Worm (Caenorhabditis elegans) whole organism, L4 larva: ENCODE data around the gene ZK154.6.

ENCODE experiments used
- D1046.2 ChIP-seq: fragments of 200-800 bp; sonication (Bioruptor generic); IDR thresholded peaks from 2 replicates; pipeline ENCODE4 v1.3.6; 2022; ENCODE audit warnings: missing genetic modification characterization, missing compliant biosample characterization
- F26F4.8 ChIP-seq: fragments of 200-800 bp; sonication (Bioruptor generic); conservative IDR thresholded peaks from 2 replicates; pipeline ENCODE4 v1.3.6; 2022; ENCODE audit warnings: missing genetic modification characterization, missing compliant biosample characterization
- F37D6.2 ChIP-seq: sonication (generic microtip); optimal IDR thresholded peaks from 2 replicates; lab custom pipeline; 2016; ENCODE audit warnings: mild to moderate bottlenecking, missing genetic modification characterization, missing compliant biosample characterization
- F49E8.2 ChIP-seq: sonication (generic microtip); optimal IDR thresholded peaks from 2 replicates; lab custom pipeline; 2016; ENCODE audit warnings: missing compliant biosample characterization, mild to moderate bottlenecking, missing genetic modification characterization, borderline replicate concordance
- T20F7.1 ChIP-seq: fragments of 200-800 bp; sonication (Bioruptor generic); optimal IDR thresholded peaks from 2 replicates; lab custom pipeline; 2018; ENCODE audit warnings: mild to moderate bottlenecking, missing genetic modification characterization, missing compliant biosample characterization
- T26A8.4 ChIP-seq: fragments of 200-800 bp; sonication (Bioruptor generic); IDR thresholded peaks from 2 replicates; pipeline ENCODE4 v1.3.6; 2022; ENCODE audit warnings: missing genetic modification characterization, missing compliant biosample characterization
- Y48G9A.11 ChIP-seq: fragments of 200-800 bp; sonication (Bioruptor generic); IDR thresholded peaks from 2 replicates; pipeline ENCODE4 v1.3.6; 2022; ENCODE audit warnings: missing genetic modification reagents, missing genetic modification characterization, missing compliant biosample characterization
- aha-1 ChIP-seq: fragments of 150-350 bp; peaks from one replicate; lab custom pipeline; 2014; ENCODE audit warnings: missing biosample characterization, missing genetic modification characterization
- aly-2 ChIP-seq: sonication (generic microtip); optimal IDR thresholded peaks from 2 replicates; lab custom pipeline; 2018; ENCODE audit warnings: missing biosample characterization, missing genetic modification characterization
- ama-1 ChIP-seq: fragments of 150-350 bp; optimal IDR thresholded peaks from 2 replicates; lab custom pipeline; 2014; ENCODE audit warnings: inconsistent platforms, mixed read lengths
- ceh-28 ChIP-seq: fragments of 150-350 bp; optimal IDR thresholded peaks from 2 replicates; lab custom pipeline; 2014; ENCODE audit warnings: missing biosample characterization, missing genetic modification reagents, missing genetic modification characterization
- ceh-32 ChIP-seq: sonication (generic microtip); optimal IDR thresholded peaks from 2 replicates; lab custom pipeline; 2016; ENCODE audit warnings: mild to moderate bottlenecking, missing genetic modification characterization, missing compliant biosample characterization; ENCODE audit not compliant: poor library complexity
- ceh-44 ChIP-seq: fragments of 200-800 bp; sonication (Bioruptor generic); IDR thresholded peaks from 2 replicates; pipeline ENCODE4 v1.3.6; 2022; ENCODE audit warnings: missing genetic modification reagents, missing genetic modification characterization, missing compliant biosample characterization
- ces-1 ChIP-seq: fragments of 150-350 bp; sonication (generic microtip); optimal IDR thresholded peaks from 4 replicates; lab custom pipeline; 2014; ENCODE audit warnings: missing biosample characterization, missing genetic modification reagents, missing genetic modification characterization
- daf-16 ChIP-seq, 3 experiments: sonication (generic microtip); optimal IDR thresholded peaks; 2 replicates each; lab custom pipeline; 2016 to 2017; ENCODE audit warnings: missing genetic modification characterization in 3 of 3, missing genetic modification reagents in 3 of 3, mild to moderate bottlenecking in 2 of 3, missing compliant biosample characterization in 2 of 3, missing biosample characterization in 1 of 3, moderate library complexity in 1 of 3
- dmd-6 ChIP-seq: fragments of 200-800 bp; sonication (Bioruptor generic); IDR thresholded peaks from 2 replicates; pipeline ENCODE4 v1.3.6; 2022; ENCODE audit warnings: missing genetic modification reagents, missing genetic modification characterization, missing compliant biosample characterization
- duxl-1 ChIP-seq: sonication (generic microtip); optimal IDR thresholded peaks from 2 replicates; lab custom pipeline; 2016; ENCODE audit warnings: mild to moderate bottlenecking, missing genetic modification characterization, moderate library complexity, missing compliant biosample characterization; ENCODE audit not compliant: poor library complexity
- dve-1 ChIP-seq: sonication (generic microtip); optimal IDR thresholded peaks from 2 replicates; lab custom pipeline; 2017; ENCODE audit warnings: antibody characterized with exemption, mild to moderate bottlenecking, missing genetic modification characterization, missing compliant biosample characterization; ENCODE audit not compliant: insufficient read depth
- egl-27 ChIP-seq: sonication (generic microtip); optimal IDR thresholded peaks from 3 replicates; lab custom pipeline; 2017; ENCODE audit warnings: missing biosample characterization, missing genetic modification reagents, missing genetic modification characterization
- egl-43 ChIP-seq: fragments of 200-800 bp; sonication (Bioruptor generic); IDR thresholded peaks from 2 replicates; pipeline ENCODE4 v1.3.6; 2022; ENCODE audit warnings: missing genetic modification reagents, missing genetic modification characterization, missing compliant biosample characterization
- fos-1 ChIP-seq: fragments of 150-350 bp; optimal IDR thresholded peaks from 2 replicates; lab custom pipeline; 2014; ENCODE audit warnings: missing biosample characterization, missing genetic modification characterization
- gei-8 ChIP-seq: fragments of 200-800 bp; sonication (Bioruptor generic); optimal IDR thresholded peaks from 2 replicates; lab custom pipeline; 2018; ENCODE audit warnings: mild to moderate bottlenecking, missing genetic modification characterization, missing compliant biosample characterization
- hif-1 ChIP-seq, 2 experiments: sonication (generic microtip); optimal IDR thresholded peaks; 2 replicates each; lab custom pipeline; 2016 to 2017; ENCODE audit warnings: missing compliant biosample characterization in 2 of 2, missing genetic modification characterization in 2 of 2, missing genetic modification reagents in 2 of 2, missing genotype in 2 of 2, mild to moderate bottlenecking in 1 of 2
- hlh-11 ChIP-seq: fragments of 200-800 bp; sonication (Bioruptor generic); optimal IDR thresholded peaks from 2 replicates; lab custom pipeline; 2018; ENCODE audit warnings: mild to moderate bottlenecking, missing genetic modification characterization, missing compliant biosample characterization
- jun-1 ChIP-seq: fragments of 150-350 bp; optimal IDR thresholded peaks from 2 replicates; lab custom pipeline; 2014; ENCODE audit warnings: missing biosample characterization, missing genetic modification reagents, missing genetic modification characterization
- lin-38 ChIP-seq: fragments of 200-800 bp; sonication (Bioruptor generic); IDR thresholded peaks from 2 replicates; pipeline ENCODE4 v1.3.6; 2022; ENCODE audit warnings: missing genetic modification reagents, missing genetic modification characterization, missing compliant biosample characterization
- lir-3 ChIP-seq: sonication (generic microtip); optimal IDR thresholded peaks from 2 replicates; lab custom pipeline; 2016; ENCODE audit warnings: mild to moderate bottlenecking, missing genetic modification characterization, missing compliant biosample characterization
- madf-5 ChIP-seq, 2 experiments: fragments of 200-800 bp; sonication (Bioruptor generic); IDR thresholded peaks; 2 replicates each; pipeline ENCODE4 v1.3.6; 2022; ENCODE audit warnings: missing compliant biosample characterization in 2 of 2, missing genetic modification characterization in 2 of 2
- mdt-29 ChIP-seq: fragments of 200-800 bp; sonication (Bioruptor generic); IDR thresholded peaks from 2 replicates; pipeline ENCODE4 v1.3.6; 2022; ENCODE audit warnings: missing genetic modification reagents, missing genetic modification characterization, missing compliant biosample characterization
- mxl-2 ChIP-seq: fragments of 200-800 bp; sonication (Bioruptor generic); conservative IDR thresholded peaks from 2 replicates; pipeline ENCODE4 v1.3.6; 2022; ENCODE audit warnings: missing genetic modification reagents, missing genetic modification characterization, missing compliant biosample characterization
- nhr-102 ChIP-seq: sonication (generic microtip); optimal IDR thresholded peaks from 2 replicates; lab custom pipeline; 2016; ENCODE audit warnings: mild to moderate bottlenecking, missing genetic modification characterization, moderate library complexity, missing compliant biosample characterization
- nhr-28 ChIP-seq: fragments of 150-350 bp; optimal IDR thresholded peaks from 2 replicates; lab custom pipeline; 2014; ENCODE audit warnings: missing biosample characterization, missing genetic modification characterization
- nhr-41 ChIP-seq: fragments of 200-800 bp; sonication (Bioruptor generic); IDR thresholded peaks from 2 replicates; pipeline ENCODE4 v1.3.6; 2022; ENCODE audit warnings: missing genetic modification reagents, missing genetic modification characterization, missing compliant biosample characterization
- nhr-6 ChIP-seq: fragments of 150-350 bp; optimal IDR thresholded peaks from 2 replicates; lab custom pipeline; 2014; ENCODE audit warnings: missing biosample characterization, missing genetic modification characterization
- pha-4 ChIP-seq, 2 experiments: fragments of 150-350 bp in 1 of 2; fragments of 200-800 bp in 1 of 2; sonication (Bioruptor generic) in 1 of 2; IDR thresholded peaks in 1 of 2; optimal IDR thresholded peaks in 1 of 2; 2 replicates each; pipeline versions ENCODE4 v1.3.6 to Lab custom; 2014 to 2022; ENCODE audit warnings: missing genetic modification characterization in 2 of 2, missing genetic modification reagents in 2 of 2, missing biosample characterization in 1 of 2, missing compliant biosample characterization in 1 of 2
- php-3 ChIP-seq: fragments of 200-800 bp; sonication (Bioruptor generic); IDR thresholded peaks from 2 replicates; pipeline ENCODE4 v1.3.6; 2022; ENCODE audit warnings: missing genetic modification reagents, missing genetic modification characterization, missing compliant biosample characterization
- sdz-12 ChIP-seq: fragments of 200-800 bp; sonication (Bioruptor generic); optimal IDR thresholded peaks from 2 replicates; lab custom pipeline; 2018; ENCODE audit warnings: mild to moderate bottlenecking, missing genetic modification characterization, missing compliant biosample characterization
- set-16 ChIP-seq: fragments of 200-800 bp; sonication (Bioruptor generic); IDR thresholded peaks from 2 replicates; pipeline ENCODE4 v1.3.6; 2022; ENCODE audit warnings: missing genetic modification reagents, missing genetic modification characterization, missing compliant biosample characterization
- snpc-1.2 ChIP-seq: fragments of 200-800 bp; sonication (Bioruptor generic); IDR thresholded peaks from 2 replicates; pipeline ENCODE4 v1.3.6; 2022; ENCODE audit warnings: missing genetic modification reagents, missing genetic modification characterization, missing compliant biosample characterization
- snpc-4 ChIP-seq: fragments of 150-350 bp; optimal IDR thresholded peaks from 2 replicates; lab custom pipeline; 2014; ENCODE audit warnings: missing biosample characterization, missing genetic modification characterization
- spr-1 ChIP-seq: sonication (generic microtip); optimal IDR thresholded peaks from 2 replicates; lab custom pipeline; 2016; ENCODE audit warnings: mild to moderate bottlenecking, missing genetic modification characterization, missing compliant biosample characterization
- tag-97 ChIP-seq: fragments of 200-800 bp; sonication (Bioruptor generic); IDR thresholded peaks from 2 replicates; pipeline ENCODE4 v1.3.6; 2022; ENCODE audit warnings: missing genetic modification characterization, missing compliant biosample characterization
- tra-1 ChIP-seq: fragments of 200-800 bp; sonication (Bioruptor generic); IDR thresholded peaks from 2 replicates; pipeline ENCODE4 v1.3.6; 2022; ENCODE audit warnings: missing genetic modification reagents, missing genetic modification characterization, missing compliant biosample characterization
- unc-62 ChIP-seq, 3 experiments: fragments of 150-350 bp in 1 of 3; sonication (generic microtip); optimal IDR thresholded peaks in 2 of 3; peaks in 1 of 3; 1 replicate in 1 of 3; 2 replicates in 2 of 3; lab custom pipeline; 2014 to 2017; ENCODE audit warnings: missing biosample characterization in 3 of 3, missing genetic modification characterization in 3 of 3, missing genetic modification reagents in 3 of 3, missing genotype in 1 of 3
- vab-7 ChIP-seq: fragments of 200-800 bp; sonication (Bioruptor generic); IDR thresholded peaks from 2 replicates; pipeline ENCODE4 v1.3.6; 2022; ENCODE audit warnings: missing genetic modification reagents, missing genetic modification characterization, missing compliant biosample characterization
- zag-1 ChIP-seq: fragments of 150-350 bp; optimal IDR thresholded peaks from 2 replicates; lab custom pipeline; 2014; ENCODE audit warnings: missing biosample characterization, missing genetic modification characterization
- zfp-2 ChIP-seq: sonication (generic microtip); optimal IDR thresholded peaks from 2 replicates; lab custom pipeline; 2016; ENCODE audit warnings: mild to moderate bottlenecking, missing genetic modification characterization, missing compliant biosample characterization

The ZK154.6 gene

ce11 chrX:7794306-7794743 is 962 bp upstream of the ZK154.6 start (continued):
- TF ChIP-seq zfp-2 (tag; lab: Kevin White, UChicago) (peak; percentile 25), mxl-2 (no peak), ceh-28 (tag; lab: Kevin White, UChicago) (no peak), aha-1 (tag; lab: Kevin White, UChicago) (no peak), lin-38 (GFP tag; lab: Robert Waterston, UW) (no peak), mdt-29 (GFP tag; lab: Robert Waterston, UW) (no peak), jun-1 (no peak), ces-1 (GFP tag; lab: Kevin White, UChicago) (no peak), F26F4.8 (GFP tag; lab: Robert Waterston, UW) (peak; percentile 65; the same call in 1 of the 2 replicates), madf-5 (GFP tag; IDR thresholded peaks at IDR 0.05; lab: Robert Waterston, UW) (peak in 1 of 2 experiments; percentile 64; a peak in 1 of 4 replicates), snpc-4 (tag; lab: Kevin White, UChicago) (no peak), spr-1 (peak; percentile 7), lir-3 (tag; lab: Kevin White, UChicago) (peak; percentile 68), ceh-44 (GFP tag; lab: Robert Waterston, UW) (no peak), ama-1 (no peak), unc-62 (GFP tag; optimal IDR thresholded peaks at IDR 0.05 in 1 of 2; lab: Kevin White, UChicago) (peak in 1 of 2 experiments; percentile 41), unc-62 (tag; optimal IDR thresholded peaks at IDR 0.05; lab: Kevin White, UChicago) (no peak), snpc-1.2 (GFP tag; lab: Robert Waterston, UW) (peak; percentile 89), Y48G9A.11 (GFP tag; lab: Robert Waterston, UW) (peak; percentile 73; the same call in 1 of the 2 replicates), duxl-1 (tag; lab: Kevin White, UChicago) (no peak), zag-1 (tag; lab: Kevin White, UChicago) (no peak), dve-1 (tag; lab: Kevin White, UChicago) (peak; percentile 51), gei-8 (GFP tag; lab: Kevin White, UChicago) (peak; percentile 83), hif-1 (tag; optimal IDR thresholded peaks at IDR 0.05; lab: Kevin White, UChicago) (peak in 1 of 2 experiments; percentile 1), fos-1 (no peak), T26A8.4 (peak; percentile 86), nhr-41 (GFP tag; lab: Robert Waterston, UW) (0 out of 2 replicates have a peak, but pooled peaks have one; percentile 54), egl-43 (GFP tag; lab: Robert Waterston, UW) (peak; percentile 90), D1046.2 (GFP tag; lab: Robert Waterston, UW) (no peak), tag-97 (GFP tag; lab: Robert Waterston, UW) (no peak), nhr-28 (tag; lab: Kevin White, UChicago) (peak; percentile 30), F49E8.2 (peak; percentile 51), F37D6.2 (tag; lab: Kevin White, UChicago) (no peak)

ce11 chrX:7791802-7792201 is 1.6 kb downstream of the ZK154.6 start:
- TF ChIP-seq mxl-2 (no peak), sdz-12 (GFP tag; lab: Kevin White, UChicago) (no peak), daf-16 (GFP tag; optimal IDR thresholded peaks at IDR 0.05; lab: Kevin White, UChicago) (no peak), daf-16 (tag; optimal IDR thresholded peaks at IDR 0.05; lab: Kevin White, UChicago) (peak; percentile 79), php-3 (GFP tag; lab: Robert Waterston, UW) (no peak), nhr-6 (tag; lab: Kevin White, UChicago) (no peak), hlh-11 (tag; lab: Kevin White, UChicago) (peak; percentile 33), egl-27 (no peak), nhr-102 (tag; lab: Kevin White, UChicago) (no peak), fos-1 (no peak), snpc-1.2 (GFP tag; lab: Robert Waterston, UW) (no peak), vab-7 (GFP tag; lab: Robert Waterston, UW) (no peak), T20F7.1 (GFP tag; lab: Kevin White, UChicago) (no peak), pha-4 (GFP tag; IDR thresholded peaks at IDR 0.05; lab: Robert Waterston, UW) (no peak), pha-4 (tag; optimal IDR thresholded peaks at IDR 0.05; lab: Kevin White, UChicago) (no peak), dmd-6 (GFP tag; lab: Robert Waterston, UW) (no peak), nhr-28 (tag; lab: Kevin White, UChicago) (no peak), snpc-4 (tag; lab: Kevin White, UChicago) (no peak), jun-1 (no peak), ceh-44 (GFP tag; lab: Robert Waterston, UW) (no peak), lin-38 (GFP tag; lab: Robert Waterston, UW) (no peak), aly-2 (no peak), duxl-1 (tag; lab: Kevin White, UChicago) (no peak), tra-1 (no peak), ceh-32 (tag; lab: Kevin White, UChicago) (no peak), set-16 (GFP tag; lab: Robert Waterston, UW) (no peak)
